Worm (Caenorhabditis elegans) whole organism, L2 larva: ENCODE data around the gene srh-8.
A peak's percentile ranks its signal among the peaks of the same experiment; 100 is the strongest.

ENCODE experiments used
- alr-1 ChIP-seq: fragments of 150-350 bp; optimal IDR thresholded peaks from 2 replicates; lab custom pipeline; 2014; ENCODE audit warnings: missing biosample characterization, missing genetic modification characterization
- elt-1 ChIP-seq: fragments of 150-350 bp; optimal IDR thresholded peaks from 2 replicates; lab custom pipeline; 2014; ENCODE audit warnings: missing biosample characterization, missing genetic modification characterization
- fos-1 ChIP-seq: fragments of 150-350 bp; optimal IDR thresholded peaks from 2 replicates; lab custom pipeline; 2014; ENCODE audit warnings: missing biosample characterization, missing genetic modification characterization
- lin-13 ChIP-seq: fragments of 150-350 bp; optimal IDR thresholded peaks from 2 replicates; lab custom pipeline; 2014; ENCODE audit warnings: missing biosample characterization, missing genetic modification reagents, missing genetic modification characterization
- lin-39 ChIP-seq: fragments of 150-350 bp; optimal IDR thresholded peaks from 2 replicates; lab custom pipeline; 2014; ENCODE audit warnings: missing biosample characterization, missing genetic modification reagents, missing genetic modification characterization
- nhr-12 ChIP-seq: fragments of 150-350 bp; optimal IDR thresholded peaks from 2 replicates; lab custom pipeline; 2014; ENCODE audit warnings: missing biosample characterization, missing genetic modification characterization
- nhr-237 ChIP-seq: fragments of 150-350 bp; optimal IDR thresholded peaks from 2 replicates; lab custom pipeline; 2014; ENCODE audit warnings: missing biosample characterization, missing genetic modification characterization
- nhr-6 ChIP-seq: fragments of 150-350 bp; optimal IDR thresholded peaks from 2 replicates; lab custom pipeline; 2014; ENCODE audit warnings: missing biosample characterization, missing genetic modification characterization
- unc-39 ChIP-seq: fragments of 150-350 bp; optimal IDR thresholded peaks from 2 replicates; lab custom pipeline; 2014; ENCODE audit warnings: missing biosample characterization, missing genetic modification characterization
- ztf-4 ChIP-seq: fragments of 150-350 bp; optimal IDR thresholded peaks from 2 replicates; lab custom pipeline; 2014; ENCODE audit warnings: missing biosample characterization, missing genetic modification characterization

ce11 chrV:4041853-4042424, 36.6 kb downstream of the srh-8 start, which contains the start of the genes C49G7.10 and irg-2:
- TF ChIP-seq alr-1 (tag; lab: Kevin White, UChicago) = no peak
- TF ChIP-seq nhr-237 (tag; lab: Kevin White, UChicago) = no peak
- TF ChIP-seq ztf-4 (tag; lab: Kevin White, UChicago) = no peak
- TF ChIP-seq nhr-12 (tag; lab: Kevin White, UChicago) = no peak
- no peak for TF ChIP-seq lin-39
- no peak for TF ChIP-seq elt-1
- TF ChIP-seq fos-1 (tag; lab: Kevin White, UChicago) = peak; percentile 2
- no peak for TF ChIP-seq nhr-6
- TF ChIP-seq lin-13 (GFP tag; lab: Kevin White, UChicago) = no peak
- TF ChIP-seq unc-39 = no peak
